Fruit fly (Drosophila melanogaster): ENCODE data around the gene CG42322.

The CG42322 gene

DNA sequence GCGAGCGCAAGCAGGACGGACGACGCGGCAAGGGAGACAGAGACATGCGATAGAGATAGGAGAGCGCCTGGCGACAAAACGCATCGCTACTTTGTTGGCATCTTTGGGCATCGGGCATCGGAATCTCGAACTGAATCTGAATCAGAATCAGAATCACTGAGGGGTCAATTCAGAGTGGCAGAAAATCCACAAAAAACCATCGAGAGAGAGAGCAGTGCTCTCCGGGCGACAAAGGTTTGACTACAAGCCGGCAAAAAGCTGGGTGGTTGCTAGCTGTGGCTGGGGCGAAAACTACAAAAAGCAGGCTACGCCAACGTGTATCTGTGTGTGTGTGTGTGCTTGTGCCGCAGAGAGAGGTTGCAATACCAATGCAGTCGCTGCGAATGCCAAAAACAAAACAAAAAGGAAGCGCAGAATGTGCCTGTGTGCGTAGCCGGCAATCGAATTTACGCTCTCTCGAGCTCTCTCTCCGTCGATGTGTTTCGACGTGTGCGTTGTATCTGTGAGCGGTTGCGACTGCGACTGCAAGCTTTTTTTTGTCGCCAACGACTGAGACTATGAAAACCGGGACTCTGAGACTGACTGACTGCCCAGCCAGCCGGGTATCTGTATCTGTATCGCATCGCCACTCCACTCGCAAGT, 38.5 kb downstream of the CG42322 start (continued):
- TF ChIP-seq CG17361 (GFP tag; IDR thresholded peaks at IDR 0.05) (no peak), CG6791 (GFP tag; IDR thresholded peaks at IDR 0.05; ENCODE audit: partially characterized antibody) (no peak)

DNA sequence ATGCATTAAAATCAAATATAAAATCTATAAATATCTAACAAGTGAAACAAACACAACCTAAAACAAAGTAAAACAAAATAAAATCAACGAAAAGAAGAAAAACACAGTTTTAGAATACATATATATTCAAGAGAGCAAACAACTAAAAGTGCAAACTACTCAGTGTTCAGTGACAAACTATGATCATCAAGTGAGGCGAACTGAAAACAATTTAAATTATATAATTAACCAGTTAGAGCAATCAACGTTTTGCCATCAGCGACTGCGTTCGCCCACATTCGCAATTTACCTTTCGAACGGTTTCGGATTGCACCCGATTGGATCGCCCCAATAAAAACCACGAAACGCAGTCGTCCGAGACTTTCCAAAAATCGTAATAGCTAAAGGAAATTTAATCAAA, 39.6 kb downstream of the CG42322 start:
- TF ChIP-seq CG11695 (GFP tag; IDR thresholded peaks at IDR 0.05) (no peak), CG17568 (GFP tag; optimal IDR thresholded peaks at IDR 0.05) (no peak), sug (tag; optimal IDR thresholded peaks at IDR 0.05) (no peak), CG13123 (GFP tag; optimal IDR thresholded peaks at IDR 0.05) (no peak), row (GFP tag; IDR thresholded peaks at IDR 0.05) (no peak), Atf3 (GFP tag; optimal IDR thresholded peaks at IDR 0.05) (no peak)

DNA sequence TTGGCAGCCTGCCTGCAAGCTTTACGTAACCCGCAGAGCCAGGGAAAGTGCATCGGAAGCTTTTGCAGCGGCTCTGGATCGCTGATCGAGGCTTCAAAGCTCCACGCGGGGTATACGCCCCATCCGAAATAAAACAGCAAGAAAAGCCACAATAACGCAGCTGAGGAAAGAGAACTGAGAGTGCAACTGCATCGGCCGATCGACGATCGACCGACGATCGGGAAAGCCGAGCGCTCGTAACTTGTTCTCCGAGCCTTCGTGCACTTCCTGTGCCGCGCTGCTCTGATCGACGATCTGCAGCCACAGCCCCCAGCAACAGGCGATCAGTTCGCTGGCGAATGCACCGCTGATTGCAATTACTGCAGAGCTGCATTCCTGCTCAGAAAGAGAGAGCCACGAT, 40.1 kb downstream of the CG42322 start:
- TF ChIP-seq corto (GFP tag; optimal IDR thresholded peaks at IDR 0.05) = peak; percentile 75
- TF ChIP-seq CG15479 (GFP tag; optimal IDR thresholded peaks at IDR 0.05) = peak; percentile 28
- peak; percentile 83 for TF ChIP-seq Drgx (GFP tag; IDR thresholded peaks at IDR 0.05)
- TF ChIP-seq ERR (GFP tag; optimal IDR thresholded peaks at IDR 0.05) = no peak
- TF ChIP-seq Ets65A (GFP tag) = peak; percentile 25
- TF ChIP-seq inv (GFP tag; IDR thresholded peaks at IDR 0.05; ENCODE audit: partially characterized antibody) = no peak
- no peak for TF ChIP-seq Camta (GFP tag; optimal IDR thresholded peaks at IDR 0.05)
- TF ChIP-seq CG14441 (GFP tag; IDR thresholded peaks at IDR 0.05) = no peak
- 0 out of 3 replicates have a peak, but pooled peaks have one; percentile 33 for TF ChIP-seq CG16813 (GFP tag; IDR thresholded peaks at IDR 0.05; ENCODE audit: partially characterized antibody)
- TF ChIP-seq vfl (GFP tag; optimal IDR thresholded peaks at IDR 0.05) = no peak
- TF ChIP-seq CG10321 (GFP tag; IDR thresholded peaks at IDR 0.05) = no peak
- 0 out of 3 replicates have a peak, but pooled peaks have one; percentile 21 for TF ChIP-seq zen2 (GFP tag; IDR thresholded peaks at IDR 0.05; ENCODE audit: partially characterized antibody)
- TF ChIP-seq Optix (GFP tag; IDR thresholded peaks at IDR 0.05) = no peak
- TF ChIP-seq jing (GFP tag; optimal IDR thresholded peaks at IDR 0.05) = no peak
- no peak for TF ChIP-seq Abd-B (GFP tag; optimal IDR thresholded peaks at IDR 0.05)
- no peak for TF ChIP-seq ken (GFP tag; IDR thresholded peaks at IDR 0.05)
- no peak for TF ChIP-seq fd3F (GFP tag; optimal IDR thresholded peaks at IDR 0.05)
- peak; percentile 53 for TF ChIP-seq lbe (GFP tag; optimal IDR thresholded peaks at IDR 0.05)
- 0 out of 3 replicates have a peak, but pooled peaks have one; percentile 25 for TF ChIP-seq CG7357 (GFP tag; IDR thresholded peaks at IDR 0.05)
- peak; percentile 93 for TF ChIP-seq nom (GFP tag; optimal IDR thresholded peaks at IDR 0.05)
- TF ChIP-seq bsh (GFP tag; optimal IDR thresholded peaks at IDR 0.05) = peak in 1 of 2 experiments; percentile 56
- peak; percentile 41 for TF ChIP-seq CG8478 (optimal IDR thresholded peaks at IDR 0.05)
- no peak for TF ChIP-seq danr (GFP tag; IDR thresholded peaks at IDR 0.05)
- peak; percentile 82 for TF ChIP-seq Deaf1 (tag; optimal IDR thresholded peaks at IDR 0.05)
- no peak for TF ChIP-seq Hsf (GFP tag; optimal IDR thresholded peaks at IDR 0.05)
- TF ChIP-seq CG4617 (GFP tag; optimal IDR thresholded peaks at IDR 0.05; ENCODE audit: borderline replicate concordance) = no peak

DNA sequence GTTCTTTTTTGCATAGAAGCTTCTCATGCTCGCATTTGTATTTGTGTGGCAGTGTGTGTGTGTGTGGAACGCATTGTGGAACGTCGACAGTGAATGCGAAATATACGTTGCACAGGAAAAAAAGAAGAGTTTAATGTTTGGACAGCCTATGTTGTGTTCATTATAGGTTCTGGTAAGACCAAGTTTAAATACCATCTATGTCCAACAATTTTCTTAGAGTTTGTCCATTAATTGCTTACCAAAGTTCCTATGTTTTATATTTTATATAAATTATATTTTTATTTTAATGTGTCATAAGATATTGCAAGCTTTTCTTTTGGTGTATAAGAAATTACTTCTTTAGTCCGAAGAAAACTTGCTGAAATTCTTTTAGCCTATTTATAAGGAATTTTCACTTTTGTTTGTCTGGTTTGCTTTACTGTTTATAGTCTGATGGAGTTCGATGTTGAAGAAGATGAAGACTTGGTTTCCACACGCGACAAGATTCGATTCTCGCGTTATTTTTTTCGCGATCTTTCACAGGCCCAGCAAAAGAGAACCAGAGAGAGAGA, 42.3 kb downstream of the CG42322 start:
- TF ChIP-seq ham (GFP tag; IDR thresholded peaks at IDR 0.05) (no peak), Drgx (GFP tag; IDR thresholded peaks at IDR 0.05) (peak; percentile 73), nom (GFP tag; optimal IDR thresholded peaks at IDR 0.05) (peak; percentile 65), bsh (GFP tag; optimal IDR thresholded peaks at IDR 0.05) (peak in 1 of 2 experiments; percentile 74)

All from whole organism, embryonic.